Worm (Caenorhabditis elegans) whole organism, midembryonic: ENCODE measurements around the gene Y48B6A.13.

ENCODE experiments used
- T22C8.4 ChIP-seq: fragments of 200-800 bp; sonication (Bioruptor generic); IDR thresholded peaks from 2 replicates; pipeline ENCODE4 v1.3.6; 2022; ENCODE audit warnings: missing genetic modification characterization, missing compliant biosample characterization
- med-1 ChIP-seq: sonication (generic microtip); optimal IDR thresholded peaks from 2 replicates; lab custom pipeline; 2017; ENCODE audit warnings: missing genetic modification characterization, mild to moderate bottlenecking, missing compliant biosample characterization, antibody characterized with exemption, missing genetic modification reagents; ENCODE audit not compliant: insufficient read depth

DNA sequence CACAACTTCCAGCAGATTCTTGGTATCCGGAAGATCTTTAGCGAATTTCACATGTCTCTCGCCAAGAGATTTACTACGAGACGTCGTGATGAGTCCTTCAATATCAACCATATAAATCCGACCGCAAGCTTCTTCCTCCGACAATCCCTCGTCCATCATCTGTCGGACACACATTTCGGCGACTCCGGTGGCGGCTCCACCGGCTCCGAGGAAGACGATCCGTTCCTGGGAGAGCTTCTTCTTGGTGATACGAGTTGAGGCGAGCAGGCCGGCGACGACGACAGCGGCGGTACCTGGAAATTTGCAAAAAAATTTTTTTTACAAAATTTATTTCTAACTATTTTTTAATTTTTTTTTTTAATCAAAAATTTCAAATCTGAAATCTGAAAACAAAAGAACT, 4.0 kb upstream of the Y48B6A.13 start:
- TF ChIP-seq T22C8.4 (GFP tag; lab: Robert Waterston, UW) (no peak), med-1 (no peak)
